Fruit fly (Drosophila melanogaster) whole organism, embryonic: ENCODE data around the gene Sgp.
A peak's percentile ranks its signal among the peaks of the same experiment; 100 is the strongest.

Experiments
- CG12659 ChIP-seq: fragments of 200-800 bp; sonication (Bioruptor generic); optimal IDR thresholded peaks from 3 replicates; lab custom pipeline; 2017; ENCODE audit warnings: mild to moderate bottlenecking, missing biosample characterization, missing genetic modification reagents, missing genetic modification characterization
- CG13287 ChIP-seq: fragments of 200-800 bp; sonication (Bioruptor generic); IDR thresholded peaks from 2 replicates; pipeline ENCODE4 v1.3.6; 2022; ENCODE audit warnings: missing biosample characterization, missing genetic modification characterization; ENCODE audit not compliant: partially characterized antibody
- CG13624 ChIP-seq: fragments of 200-800 bp; sonication (Bioruptor generic); optimal IDR thresholded peaks from 2 replicates; lab custom pipeline; 2016; ENCODE audit warnings: missing biosample characterization, missing genetic modification characterization
- CG13894 ChIP-seq: fragments of 200-800 bp; sonication (Bioruptor generic); optimal IDR thresholded peaks from 3 replicates; lab custom pipeline; 2018; ENCODE audit warnings: missing biosample characterization, mild to moderate bottlenecking, missing genetic modification characterization, moderate library complexity
- CG14860 ChIP-seq: fragments of 200-800 bp; sonication (Bioruptor generic); IDR thresholded peaks from 3 replicates; pipeline ENCODE4 v1.3.6; 2022; ENCODE audit warnings: missing biosample characterization, missing genetic modification characterization; ENCODE audit not compliant: partially characterized antibody
- CG17359 ChIP-seq: fragments of 200-800 bp; sonication (Bioruptor generic); optimal IDR thresholded peaks from 3 replicates; lab custom pipeline; 2018; ENCODE audit warnings: missing biosample characterization, mild to moderate bottlenecking, missing genetic modification characterization, moderate library complexity
- CG17802 ChIP-seq: fragments of 200-800 bp; sonication (Bioruptor generic); optimal IDR thresholded peaks from 2 replicates; lab custom pipeline; 2018; ENCODE audit warnings: missing biosample characterization, mild to moderate bottlenecking, missing genetic modification characterization, moderate library complexity
- CG31224 ChIP-seq: fragments of 200-800 bp; sonication (Bioruptor generic); IDR thresholded peaks from 2 replicates; pipeline ENCODE4 v1.3.6; 2022; ENCODE audit warnings: missing biosample characterization, missing genetic modification characterization
- CG3163 ChIP-seq: fragments of 200-800 bp; sonication (Bioruptor generic); optimal IDR thresholded peaks from 3 replicates; lab custom pipeline; 2016; ENCODE audit warnings: missing biosample characterization, missing genetic modification characterization
- CG3281 ChIP-seq: fragments of 200-800 bp; sonication (Bioruptor generic); optimal IDR thresholded peaks from 3 replicates; lab custom pipeline; 2017; ENCODE audit warnings: missing biosample characterization, mild to moderate bottlenecking, missing genetic modification characterization
- CG3726 ChIP-seq: fragments of 200-800 bp; sonication (Bioruptor generic); IDR thresholded peaks from 3 replicates; pipeline ENCODE4, ENCODE4 v1.3.6; 2022; ENCODE audit warnings: missing biosample characterization, missing genetic modification characterization
- CG5180 ChIP-seq: fragments of 200-800 bp; sonication (Bioruptor generic); optimal IDR thresholded peaks from 3 replicates; lab custom pipeline; 2017; ENCODE audit warnings: missing biosample characterization, missing genetic modification characterization, mild to moderate bottlenecking, moderate library complexity, missing genetic modification reagents
- CG7786 ChIP-seq: fragments of 200-800 bp; sonication (Bioruptor generic); optimal IDR thresholded peaks from 2 replicates; lab custom pipeline; 2016; ENCODE audit warnings: missing biosample characterization, missing genetic modification characterization
- CG7987 ChIP-seq: fragments of 200-800 bp; sonication (Bioruptor generic); optimal IDR thresholded peaks from 2 replicates; lab custom pipeline; 2018; ENCODE audit warnings: missing biosample characterization, mild to moderate bottlenecking, missing genetic modification characterization, moderate library complexity
- CG8765 ChIP-seq: fragments of 200-800 bp; sonication (Bioruptor generic); IDR thresholded peaks from 2 replicates; pipeline ENCODE4 v1.3.6; 2022; ENCODE audit warnings: missing biosample characterization, missing genetic modification characterization
- CoRest ChIP-seq: fragments of 200-800 bp; sonication (Bioruptor generic); optimal IDR thresholded peaks from 3 replicates; lab custom pipeline; 2018; ENCODE audit warnings: missing biosample characterization, mild to moderate bottlenecking, missing genetic modification characterization, moderate library complexity
- Dek ChIP-seq: fragments of 200-800 bp; sonication (Bioruptor generic); optimal IDR thresholded peaks from 3 replicates; lab custom pipeline; 2019; ENCODE audit warnings: missing biosample characterization, mild to moderate bottlenecking, missing genetic modification characterization, moderate library complexity
- Doc3 ChIP-seq: fragments of 200-800 bp; sonication (Bioruptor generic); IDR thresholded peaks from 3 replicates; pipeline ENCODE4 v1.3.6; 2022; ENCODE audit warnings: missing biosample characterization, missing genetic modification characterization; ENCODE audit not compliant: partially characterized antibody
- HHEX ChIP-seq: fragments of 200-800 bp; sonication (Bioruptor generic); optimal IDR thresholded peaks from 3 replicates; lab custom pipeline; 2017; ENCODE audit warnings: missing biosample characterization, mild to moderate bottlenecking, missing genetic modification characterization, missing genetic modification reagents
- HLH54F ChIP-seq: fragments of 200-800 bp; sonication (Bioruptor generic); optimal IDR thresholded peaks from 3 replicates; lab custom pipeline; 2016; ENCODE audit warnings: missing biosample characterization, missing genetic modification characterization
- HLHmδ ChIP-seq: fragments of 200-800 bp; sonication (Bioruptor generic); optimal IDR thresholded peaks from 2 replicates; lab custom pipeline; 2018; ENCODE audit warnings: missing biosample characterization, mild to moderate bottlenecking, missing genetic modification characterization, moderate library complexity
- Hmx ChIP-seq: fragments of 200-800 bp; sonication (Bioruptor generic); optimal IDR thresholded peaks from 2 replicates; lab custom pipeline; 2016; ENCODE audit warnings: missing biosample characterization, missing genetic modification characterization
- Hr51 ChIP-seq, 2 experiments: fragments of 200-800 bp; sonication (Bioruptor generic); optimal IDR thresholded peaks; 2 replicates in 1 of 2; 3 replicates in 1 of 2; lab custom pipeline; 2016 to 2018; ENCODE audit warnings: missing biosample characterization in 2 of 2, missing genetic modification characterization in 2 of 2, mild to moderate bottlenecking in 1 of 2, moderate library complexity in 1 of 2
- Meics ChIP-seq: fragments of 200-800 bp; sonication (Bioruptor generic); optimal IDR thresholded peaks from 2 replicates; lab custom pipeline; 2017; ENCODE audit warnings: missing biosample characterization, mild to moderate bottlenecking, missing genetic modification characterization
- NC2α ChIP-seq: fragments of 200-800 bp; sonication (Bioruptor generic); optimal IDR thresholded peaks from 2 replicates; lab custom pipeline; 2016; ENCODE audit warnings: missing biosample characterization, missing genetic modification characterization
- Pdp1 ChIP-seq, 2 experiments: fragments of 200-800 bp; sonication (Bioruptor generic); optimal IDR thresholded peaks; 3 replicates each; lab custom pipeline; 2016; ENCODE audit warnings: missing biosample characterization in 2 of 2, missing genetic modification characterization in 2 of 2, mild to moderate bottlenecking in 1 of 2, moderate library complexity in 1 of 2
- caup ChIP-seq: fragments of 200-800 bp; sonication (Bioruptor generic); optimal IDR thresholded peaks from 3 replicates; lab custom pipeline; 2017; ENCODE audit warnings: missing biosample characterization, mild to moderate bottlenecking, missing genetic modification characterization, moderate library complexity; ENCODE audit not compliant: severe bottlenecking
- gt ChIP-seq: fragments of 200-800 bp; sonication (Bioruptor generic); IDR thresholded peaks from 2 replicates; pipeline ENCODE4 v1.3.6; 2022; ENCODE audit warnings: missing biosample characterization, missing genetic modification characterization
- ind ChIP-seq: fragments of 200-800 bp; sonication (Bioruptor generic); optimal IDR thresholded peaks from 3 replicates; lab custom pipeline; 2016; ENCODE audit warnings: missing biosample characterization, missing genetic modification characterization
- kni ChIP-seq: fragments of 200-800 bp; sonication (Bioruptor generic); optimal IDR thresholded peaks from 3 replicates; lab custom pipeline; 2017; ENCODE audit warnings: mild to moderate bottlenecking, missing biosample characterization, missing genetic modification reagents, missing genetic modification characterization
- lbe ChIP-seq: fragments of 200-800 bp; sonication (Bioruptor generic); optimal IDR thresholded peaks from 2 replicates; lab custom pipeline; 2016; ENCODE audit warnings: missing biosample characterization, mild to moderate bottlenecking, missing genetic modification characterization
- lilli ChIP-seq: fragments of 200-800 bp; sonication (Bioruptor generic); optimal IDR thresholded peaks from 3 replicates; lab custom pipeline; 2016; ENCODE audit warnings: missing biosample characterization, missing genetic modification characterization
- mam ChIP-seq: fragments of 200-800 bp; sonication (Bioruptor generic); optimal IDR thresholded peaks from 3 replicates; lab custom pipeline; 2016; ENCODE audit warnings: missing biosample characterization, missing genetic modification characterization
- nmo ChIP-seq: fragments of 200-800 bp; sonication (Bioruptor generic); optimal IDR thresholded peaks from 2 replicates; lab custom pipeline; 2018; ENCODE audit warnings: missing biosample characterization, mild to moderate bottlenecking, missing genetic modification characterization, moderate library complexity
- pzg ChIP-seq: fragments of 200-800 bp; sonication (Bioruptor generic); optimal IDR thresholded peaks from 3 replicates; lab custom pipeline; 2018; ENCODE audit warnings: missing biosample characterization, mild to moderate bottlenecking, missing genetic modification characterization, moderate library complexity
- row ChIP-seq: fragments of 200-800 bp; sonication (Bioruptor generic); IDR thresholded peaks from 3 replicates; pipeline ENCODE4 v1.3.6; 2022; ENCODE audit warnings: missing biosample characterization, missing genetic modification characterization
- sc ChIP-seq, 3 experiments: fragments of >200 bp in 2 of 3; fragments of 200-800 bp in 1 of 3; sonication (Bioruptor generic) in 1 of 3; optimal IDR thresholded peaks; 2 replicates in 2 of 3; 3 replicates in 1 of 3; lab custom pipeline; 2017; ENCODE audit warnings: mild to moderate bottlenecking in 1 of 3, missing biosample characterization in 1 of 3, missing genetic modification characterization in 1 of 3, missing genetic modification reagents in 1 of 3
- sens-2 ChIP-seq: fragments of 200-800 bp; sonication (Bioruptor generic); IDR thresholded peaks from 2 replicates; pipeline ENCODE4 v1.3.6; 2022; ENCODE audit warnings: missing biosample characterization, missing genetic modification characterization
- slou ChIP-seq: fragments of 200-800 bp; sonication (Bioruptor generic); optimal IDR thresholded peaks from 3 replicates; lab custom pipeline; 2016; ENCODE audit warnings: missing biosample characterization, missing genetic modification characterization
- so ChIP-seq: fragments of 200-800 bp; sonication (Bioruptor generic); IDR thresholded peaks from 3 replicates; pipeline ENCODE4 v1.3.6; 2022; ENCODE audit warnings: missing biosample characterization, missing genetic modification characterization
- stc ChIP-seq: fragments of 200-800 bp; sonication (Bioruptor generic); IDR thresholded peaks from 2 replicates; pipeline ENCODE4 v1.3.6; 2022; ENCODE audit warnings: missing biosample characterization, missing genetic modification characterization
- vvl ChIP-seq: fragments of 200-800 bp; sonication (Bioruptor generic); IDR thresholded peaks from 2 replicates; pipeline ENCODE4 v1.3.6; 2022; ENCODE audit warnings: missing biosample characterization, missing genetic modification characterization
- z ChIP-seq: fragments of 200-800 bp; sonication (Bioruptor generic); IDR thresholded peaks from 3 replicates; pipeline ENCODE4 v1.3.6; 2022; ENCODE audit warnings: missing biosample characterization, missing genetic modification characterization
- zen2 ChIP-seq: fragments of 200-800 bp; sonication (Bioruptor generic); IDR thresholded peaks from 3 replicates; pipeline ENCODE4 v1.3.6; 2022; ENCODE audit warnings: missing biosample characterization, missing genetic modification characterization; ENCODE audit not compliant: partially characterized antibody

Gene Sgp

dm6 chr2L:8534515-8535295 is 15.2 kb downstream of the Sgp start (continued):
- TF ChIP-seq CG17802 (tag; lab: Kevin White, UChicago) = peak; percentile 89
- TF ChIP-seq HLHmδ (GFP tag; lab: Kevin White, UChicago) = peak; percentile 81
- TF ChIP-seq CG13624 (GFP tag; lab: Kevin White, UChicago) = peak; percentile 37
- peak; percentile 93 for TF ChIP-seq CG12659 (GFP tag; lab: Kevin White, UChicago)
- TF ChIP-seq CG31224 (GFP tag; lab: Robert Waterston, UW) = peak; percentile 62
- peak; percentile 91 for TF ChIP-seq CG3163
- TF ChIP-seq CG17359 (tag; lab: Kevin White, UChicago) = peak; percentile 98
- TF ChIP-seq stc (GFP tag; lab: Robert Waterston, UW) = peak; percentile 98
- no peak for TF ChIP-seq pzg

dm6 chr2L:8535394-8536176 is 16.1 kb downstream of the Sgp start:
- TF ChIP-seq nmo (GFP tag; lab: Kevin White, UChicago) (peak; percentile 97), HLHmδ (GFP tag; lab: Kevin White, UChicago) (no peak), row (GFP tag; lab: Robert Waterston, UW) (peak; percentile 92), CG3281 (GFP tag; lab: Kevin White, UChicago) (peak; percentile 96), CG7786 (peak; percentile 6), mam (GFP tag; lab: Kevin White, UChicago) (no peak), HHEX (GFP tag; lab: Kevin White, UChicago) (peak; percentile 94), Pdp1 (GFP tag; optimal IDR thresholded peaks at IDR 0.05; lab: Kevin White, UChicago) (peak; percentile 53 to 62), kni (peak; percentile 81), CG14860 (no peak), CG7987 (GFP tag; lab: Kevin White, UChicago) (peak; percentile 56), caup (GFP tag; lab: Kevin White, UChicago) (peak; percentile 93), Hmx (GFP tag; lab: Kevin White, UChicago) (no peak), NC2α (GFP tag; lab: Kevin White, UChicago) (no peak), Meics (peak; percentile 96), CG13894 (tag; lab: Kevin White, UChicago) (peak; percentile 74), ind (GFP tag; lab: Kevin White, UChicago) (peak; percentile 84), CG8765 (GFP tag; lab: Robert Waterston, UW) (no peak), Dek (peak; percentile 93), slou (peak; percentile 71), gt (GFP tag; lab: Robert Waterston, UW) (no peak), CG13287 (no peak), CG5180 (GFP tag; lab: Kevin White, UChicago) (peak; percentile 82), sc (optimal IDR thresholded peaks at IDR 0.05; lab: Kevin White, UChicago) (no peak), sc (GFP tag; optimal IDR thresholded peaks at IDR 0.05; lab: Kevin White, UChicago) (peak; percentile 93), CG3726 (GFP tag; lab: Robert Waterston, UW) (peak; percentile 13; the same call in 2 of the 3 replicates), CoRest (tag; lab: Kevin White, UChicago) (peak; percentile 96), vvl (GFP tag; lab: Robert Waterston, UW) (peak; percentile 78), Hr51 (GFP tag; optimal IDR thresholded peaks at IDR 0.05; lab: Kevin White, UChicago) (peak in 1 of 2 experiments; percentile 96), HLH54F (GFP tag; lab: Kevin White, UChicago) (peak; percentile 51), so (GFP tag; lab: Robert Waterston, UW) (peak; percentile 76; the same call in 1 of the 3 replicates), zen2 (no peak), z (GFP tag; lab: Robert Waterston, UW) (no peak; the same call in 2 of the 3 replicates), sens-2 (0 out of 2 replicates have a peak, but pooled peaks have one; percentile 9), lilli (peak; percentile 78), Doc3 (GFP tag; lab: Robert Waterston, UW) (no peak), lbe (peak; percentile 59)
